Fruit fly (Drosophila melanogaster) whole organism, wandering third instar larva: ENCODE measurements around the gene lectin-30A.
A peak's percentile ranks its signal among the peaks of the same experiment; 100 is the strongest.

Experiments used
- Abd-B ChIP-seq: fragments of >200 bp; optimal IDR thresholded peaks from 2 replicates; lab custom pipeline; 2017; ENCODE audit warnings: missing biosample characterization, missing genetic modification characterization
- CG32264 ChIP-seq: fragments of 200-800 bp; sonication (Bioruptor generic); optimal IDR thresholded peaks from 2 replicates; lab custom pipeline; 2016; ENCODE audit warnings: missing biosample characterization, missing genetic modification characterization
- CG9705 ChIP-seq: fragments of 200-800 bp; sonication (Bioruptor generic); optimal IDR thresholded peaks from 2 replicates; lab custom pipeline; 2018; ENCODE audit warnings: missing biosample characterization, mild to moderate bottlenecking, missing genetic modification characterization
- CrebA ChIP-seq: fragments of 200-800 bp; sonication (Bioruptor generic); optimal IDR thresholded peaks from 2 replicates; lab custom pipeline; 2016; ENCODE audit warnings: missing biosample characterization, mild to moderate bottlenecking, missing genetic modification characterization, borderline replicate concordance
- Dfd ChIP-seq: fragments of >200 bp; optimal IDR thresholded peaks from 2 replicates; lab custom pipeline; 2017; ENCODE audit warnings: missing biosample characterization, missing genetic modification characterization
- Dif ChIP-seq: fragments of 200-275, 200-300 bp; sonication (Bioruptor generic); optimal IDR thresholded peaks from 2 replicates; lab custom pipeline; 2018; ENCODE audit warnings: missing biosample characterization, missing genetic modification characterization; ENCODE audit not compliant: partially characterized antibody
- GATAd ChIP-seq: sonication (Bioruptor generic); optimal IDR thresholded peaks from 2 replicates; lab custom pipeline; 2016; ENCODE audit warnings: missing biosample characterization, missing genetic modification characterization
- HLH106 ChIP-seq: fragments of 200-800 bp; optimal IDR thresholded peaks from 3 replicates; lab custom pipeline; 2019; ENCODE audit warnings: missing biosample characterization, mild to moderate bottlenecking, missing genetic modification characterization, moderate library complexity
- Hnf4 ChIP-seq: fragments of 200-800 bp; sonication (Bioruptor generic); optimal IDR thresholded peaks from 2 replicates; lab custom pipeline; 2016; ENCODE audit warnings: missing biosample characterization, mild to moderate bottlenecking, missing genetic modification characterization
- Hr78 ChIP-seq: fragments of >200 bp; optimal IDR thresholded peaks from 2 replicates; lab custom pipeline; 2017; ENCODE audit warnings: missing biosample characterization, missing genetic modification characterization
- Hr83 ChIP-seq: fragments of 200-300 bp; sonication (Bioruptor generic); optimal IDR thresholded peaks from 2 replicates; lab custom pipeline; 2016; ENCODE audit warnings: missing biosample characterization, mild to moderate bottlenecking, missing genetic modification characterization, moderate library complexity; ENCODE audit not compliant: poor library complexity, severe bottlenecking
- Jra ChIP-seq: sonication (Bioruptor generic); optimal IDR thresholded peaks from 2 replicates; lab custom pipeline; 2016; ENCODE audit warnings: missing biosample characterization, missing genetic modification characterization
- Mio ChIP-seq: sonication (Bioruptor generic); optimal IDR thresholded peaks from 2 replicates; lab custom pipeline; 2016; ENCODE audit warnings: missing biosample characterization, missing genetic modification characterization
- Myc ChIP-seq: fragments of >200 bp; optimal IDR thresholded peaks from 2 replicates; lab custom pipeline; 2017
- N ChIP-seq: fragments of >200 bp; optimal IDR thresholded peaks from 2 replicates; lab custom pipeline; 2018; ENCODE audit warnings: missing biosample characterization, missing external identifiers, missing genetic modification characterization
- OdsH ChIP-seq: fragments of 200-800 bp; sonication (Bioruptor generic); optimal IDR thresholded peaks from 2 replicates; lab custom pipeline; 2016; ENCODE audit warnings: missing biosample characterization, mild to moderate bottlenecking, missing genetic modification characterization
- Rel ChIP-seq, 2 experiments: fragments of 200-800 bp; sonication (Bioruptor generic) in 1 of 2; optimal IDR thresholded peaks; 2 replicates in 1 of 2; 3 replicates in 1 of 2; lab custom pipeline; 2016 to 2019; ENCODE audit warnings: mild to moderate bottlenecking in 2 of 2, missing biosample characterization in 2 of 2, missing genetic modification characterization in 2 of 2, moderate library complexity in 1 of 2
- Sp1 ChIP-seq: fragments of 200-800 bp; sonication (Bioruptor generic); optimal IDR thresholded peaks from 3 replicates; lab custom pipeline; 2019; ENCODE audit warnings: missing biosample characterization, mild to moderate bottlenecking, missing genetic modification characterization, moderate library complexity
- Vsx2 ChIP-seq: fragments of 200-300, 225-300 bp; sonication (Bioruptor generic); optimal IDR thresholded peaks from 2 replicates; lab custom pipeline; 2018; ENCODE audit warnings: missing biosample characterization, missing genetic modification characterization; ENCODE audit not compliant: partially characterized antibody
- br ChIP-seq: fragments of 200-800 bp; sonication (Bioruptor generic); optimal IDR thresholded peaks from 2 replicates; lab custom pipeline; 2016; ENCODE audit warnings: missing biosample characterization, missing genetic modification characterization
- brk ChIP-seq: fragments of 200-800 bp; sonication (Bioruptor generic); optimal IDR thresholded peaks from 2 replicates; lab custom pipeline; 2016; ENCODE audit warnings: missing biosample characterization, mild to moderate bottlenecking, missing genetic modification characterization
- dl ChIP-seq, 2 experiments: fragments of 175-275, 200-275 bp in 1 of 2; fragments of 200-275 bp in 1 of 2; sonication (Bioruptor generic); optimal IDR thresholded peaks; lab custom pipeline; 2018; ENCODE audit warnings: mild to moderate bottlenecking in 2 of 2, missing biosample characterization in 2 of 2, missing genetic modification characterization in 2 of 2, moderate library complexity in 2 of 2; ENCODE audit not compliant: partially characterized antibody in 2 of 2, insufficient read depth in 1 of 2
- dmrt93B ChIP-seq: fragments of 200-800 bp; sonication (Bioruptor generic); optimal IDR thresholded peaks from 2 replicates; lab custom pipeline; 2018; ENCODE audit warnings: missing biosample characterization, mild to moderate bottlenecking, missing genetic modification characterization
- dsf ChIP-seq: sonication (Bioruptor generic); optimal IDR thresholded peaks from 2 replicates; lab custom pipeline; 2016; ENCODE audit warnings: missing biosample characterization, missing genetic modification characterization, borderline replicate concordance
- ey ChIP-seq: fragments of 200-800 bp; sonication (Bioruptor generic); optimal IDR thresholded peaks from 2 replicates; lab custom pipeline; 2016; ENCODE audit warnings: missing biosample characterization, missing genetic modification characterization
- foxo ChIP-seq, 2 experiments: fragments of 200-800 bp; sonication (Bioruptor generic); optimal IDR thresholded peaks; 2 replicates in 1 of 2; 3 replicates in 1 of 2; lab custom pipeline; 2016 to 2017; ENCODE audit warnings: missing biosample characterization in 2 of 2, missing genetic modification characterization in 2 of 2
- fru ChIP-seq: fragments of 200-800 bp; sonication (Bioruptor generic); optimal IDR thresholded peaks from 3 replicates; lab custom pipeline; 2016; ENCODE audit warnings: missing biosample characterization, mild to moderate bottlenecking, missing genetic modification characterization
- h ChIP-seq: fragments of 200-800 bp; sonication (Bioruptor generic); optimal IDR thresholded peaks from 3 replicates; lab custom pipeline; 2016; ENCODE audit warnings: missing biosample characterization, mild to moderate bottlenecking, missing genetic modification characterization
- jim ChIP-seq: fragments of 175-275, 200-325 bp; sonication (Bioruptor generic); optimal IDR thresholded peaks from 2 replicates; lab custom pipeline; 2016; ENCODE audit warnings: missing biosample characterization, mild to moderate bottlenecking, missing genetic modification characterization
- lola ChIP-seq: fragments of >200 bp; optimal IDR thresholded peaks from 2 replicates; lab custom pipeline; 2017; ENCODE audit warnings: missing biosample characterization, missing genetic modification characterization
- pan ChIP-seq: fragments of >200 bp; optimal IDR thresholded peaks from 2 replicates; lab custom pipeline; 2017
- psq ChIP-seq: fragments of 200-800 bp; sonication (Bioruptor generic); optimal IDR thresholded peaks from 3 replicates; lab custom pipeline; 2017; ENCODE audit warnings: missing biosample characterization, mild to moderate bottlenecking, missing genetic modification characterization, moderate library complexity
- rgr ChIP-seq: fragments of 200-800 bp; sonication (Bioruptor generic); optimal IDR thresholded peaks from 3 replicates; lab custom pipeline; 2016; ENCODE audit warnings: missing biosample characterization, mild to moderate bottlenecking, missing genetic modification characterization
- sage ChIP-seq: fragments of 200-800 bp; sonication (Bioruptor generic); optimal IDR thresholded peaks from 2 replicates; lab custom pipeline; 2016; ENCODE audit warnings: missing biosample characterization, mild to moderate bottlenecking, missing genetic modification characterization
- sv ChIP-seq: fragments of 200-800 bp; sonication (Bioruptor generic); optimal IDR thresholded peaks from 3 replicates; lab custom pipeline; 2016; ENCODE audit warnings: missing biosample characterization, missing genetic modification characterization
- tai ChIP-seq: sonication (Bioruptor generic); optimal IDR thresholded peaks from 2 replicates; lab custom pipeline; 2016; ENCODE audit warnings: missing biosample characterization, missing genetic modification characterization
- usp ChIP-seq: fragments of >200 bp; optimal IDR thresholded peaks from 2 replicates; lab custom pipeline; 2017; ENCODE audit warnings: missing biosample characterization, missing genetic modification characterization
- woc ChIP-seq: sonication (Bioruptor generic); optimal IDR thresholded peaks from 2 replicates; lab custom pipeline; 2016; ENCODE audit warnings: missing biosample characterization, mild to moderate bottlenecking, missing genetic modification characterization

Gene lectin-30A

DNA sequence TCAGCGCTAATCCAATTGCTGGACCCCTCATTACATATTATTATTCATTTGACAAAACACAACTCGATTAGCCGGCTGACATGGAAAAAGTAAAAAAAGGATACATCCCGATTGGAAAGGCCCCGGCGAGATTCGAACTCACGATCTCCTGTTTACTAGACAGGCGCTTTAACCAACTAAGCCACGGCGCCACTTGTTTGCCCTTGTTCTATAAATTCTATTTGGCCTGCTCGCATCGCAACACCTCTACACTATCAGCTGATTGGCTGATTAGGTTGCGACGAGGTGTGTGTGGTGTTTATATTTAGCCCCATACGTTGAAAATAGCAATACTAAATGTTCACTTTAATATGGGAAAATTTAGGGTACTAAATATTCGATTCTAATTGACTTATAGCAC lies 18.2 kb downstream of the lectin-30A start:
- TF ChIP-seq Abd-B (GFP tag; lab: Kevin White, UChicago): no peak
- TF ChIP-seq lola (GFP tag; lab: Kevin White, UChicago): no peak
- TF ChIP-seq ey (GFP tag; lab: Kevin White, UChicago): no peak

dm6 chr2L:9235556-9236001 lies 19.1 kb downstream of the lectin-30A start:
- TF ChIP-seq Hr78 (GFP tag; lab: Kevin White, UChicago): no peak
- TF ChIP-seq CG9705 (GFP tag; lab: Kevin White, UChicago): peak; percentile 30
- TF ChIP-seq tai: no peak
- TF ChIP-seq Mio (GFP tag; lab: Kevin White, UChicago): no peak
- TF ChIP-seq dsf (GFP tag; lab: Kevin White, UChicago): no peak
- peak; percentile 47 for TF ChIP-seq rgr (GFP tag; lab: Kevin White, UChicago)
- peak; percentile 72 for TF ChIP-seq HLH106 (tag; lab: Kevin White, UChicago)
- TF ChIP-seq fru (GFP tag; lab: Kevin White, UChicago): peak; percentile 53
- no peak for TF ChIP-seq Jra (GFP tag; lab: Kevin White, UChicago)
- no peak for TF ChIP-seq usp
- no peak for TF ChIP-seq Myc
- TF ChIP-seq foxo (GFP tag; optimal IDR thresholded peaks at IDR 0.05; lab: Kevin White, UChicago): peak in 1 of 2 experiments; percentile 71
- TF ChIP-seq dl (GFP tag; optimal IDR thresholded peaks at IDR 0.05; lab: Kevin White, UChicago; ENCODE audit: insufficient read depth in 1 of 2, partially characterized antibody in 2 of 2): no peak
- TF ChIP-seq brk: no peak
- peak; percentile 72 for TF ChIP-seq Sp1 (GFP tag; lab: Kevin White, UChicago)
- TF ChIP-seq woc (GFP tag; lab: Kevin White, UChicago): no peak
- no peak for TF ChIP-seq CG32264 (GFP tag; lab: Kevin White, UChicago)
- no peak for TF ChIP-seq GATAd (GFP tag; lab: Kevin White, UChicago)
- peak; percentile 46 for TF ChIP-seq OdsH (GFP tag; lab: Kevin White, UChicago)
- peak; percentile 46 for TF ChIP-seq dmrt93B (GFP tag; lab: Kevin White, UChicago)
- no peak for TF ChIP-seq Rel (GFP tag; optimal IDR thresholded peaks at IDR 0.05; lab: Kevin White, UChicago)
- TF ChIP-seq Rel (tag; optimal IDR thresholded peaks at IDR 0.05; lab: Kevin White, UChicago): peak; percentile 47
- TF ChIP-seq N: no peak
- no peak for TF ChIP-seq CrebA (GFP tag; lab: Kevin White, UChicago)
- no peak for TF ChIP-seq sv
- TF ChIP-seq psq (GFP tag; lab: Kevin White, UChicago): peak; percentile 56
- TF ChIP-seq Vsx2 (GFP tag; lab: Kevin White, UChicago): no peak
- no peak for TF ChIP-seq pan (lab: Kevin White, UChicago)
- peak; percentile 32 for TF ChIP-seq Hnf4 (GFP tag; lab: Kevin White, UChicago)
- no peak for TF ChIP-seq Hr83 (GFP tag; lab: Kevin White, UChicago)
- peak; percentile 62 for TF ChIP-seq h (GFP tag; lab: Kevin White, UChicago)
- peak; percentile 10 for TF ChIP-seq ey (GFP tag; lab: Kevin White, UChicago)
- no peak for TF ChIP-seq lola (GFP tag; lab: Kevin White, UChicago)
- TF ChIP-seq sage: no peak
- no peak for TF ChIP-seq Dif (GFP tag; lab: Kevin White, UChicago)
- no peak for TF ChIP-seq jim
- TF ChIP-seq Dfd (GFP tag; lab: Kevin White, UChicago): no peak
- TF ChIP-seq br (GFP tag; lab: Kevin White, UChicago): peak; percentile 58
- no peak for TF ChIP-seq Abd-B (GFP tag; lab: Kevin White, UChicago)

DNA sequence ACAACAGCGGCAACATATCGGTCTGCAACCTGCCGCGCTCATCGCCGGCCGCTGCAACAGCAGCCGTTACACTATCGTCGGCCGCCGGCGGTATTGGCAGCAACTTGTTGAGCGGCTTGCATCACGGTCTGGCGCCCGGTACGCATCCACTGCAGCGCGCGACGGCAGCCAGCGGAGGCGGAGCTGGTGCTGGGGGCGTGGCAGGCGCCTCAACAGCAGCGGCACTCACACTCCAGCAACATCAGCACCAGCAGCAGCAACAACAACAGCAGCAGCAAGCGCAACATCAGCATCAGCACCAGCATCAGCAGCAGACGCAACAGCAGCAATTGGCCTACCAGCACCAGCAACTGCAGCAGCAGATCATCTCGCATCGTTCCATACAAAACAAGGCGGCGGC lies 20.6 kb downstream of the lectin-30A start:
- TF ChIP-seq Dfd (GFP tag; lab: Kevin White, UChicago) (peak; percentile 78), CG32264 (GFP tag; lab: Kevin White, UChicago) (no peak), dsf (GFP tag; lab: Kevin White, UChicago) (no peak)
